Fruit fly (Drosophila melanogaster) whole organism, embryonic: Measurements from ENCODE around the gene CG14207.
A peak's percentile ranks its signal among the peaks of the same experiment; 100 is the strongest.

Experiments
- Ada2b ChIP-seq: fragments of 200-800 bp; sonication (Bioruptor generic); IDR thresholded peaks from 2 replicates; pipeline ENCODE4 v1.3.6; 2022; ENCODE audit warnings: missing biosample characterization, missing genetic modification characterization
- CG1024 ChIP-seq: fragments of 200-800 bp; sonication (Bioruptor generic); IDR thresholded peaks from 2 replicates; pipeline ENCODE4 v1.3.6; 2022; ENCODE audit warnings: missing biosample characterization, missing genetic modification characterization
- CG10366 ChIP-seq: fragments of 200-800 bp; sonication (Bioruptor generic); IDR thresholded peaks from 2 replicates; pipeline ENCODE4 v1.3.6; 2022; ENCODE audit warnings: missing biosample characterization, missing genetic modification characterization
- CG11504 ChIP-seq: fragments of 200-800 bp; sonication (Bioruptor generic); optimal IDR thresholded peaks from 3 replicates; lab custom pipeline; 2019; ENCODE audit warnings: missing biosample characterization, mild to moderate bottlenecking, missing genetic modification characterization, moderate library complexity
- CG11560 ChIP-seq: fragments of 200-800 bp; sonication (Bioruptor generic); IDR thresholded peaks from 3 replicates; pipeline ENCODE4 v1.3.6; 2022; ENCODE audit warnings: missing biosample characterization, missing genetic modification characterization
- CG1233 ChIP-seq: fragments of 200-800 bp; sonication (Bioruptor generic); optimal IDR thresholded peaks from 4 replicates; lab custom pipeline; 2018; ENCODE audit warnings: missing biosample characterization, mild to moderate bottlenecking, missing genetic modification characterization
- CG12744 ChIP-seq: fragments of 200-800 bp; sonication (Bioruptor generic); optimal IDR thresholded peaks from 2 replicates; lab custom pipeline; 2016; ENCODE audit warnings: missing biosample characterization, missing genetic modification characterization
- CG13624 ChIP-seq: fragments of 200-800 bp; sonication (Bioruptor generic); optimal IDR thresholded peaks from 2 replicates; lab custom pipeline; 2016; ENCODE audit warnings: missing biosample characterization, missing genetic modification characterization
- CG14667 ChIP-seq: fragments of 200-800 bp; sonication (Bioruptor generic); IDR thresholded peaks from 2 replicates; pipeline ENCODE4 v1.3.6; 2022; ENCODE audit warnings: missing biosample characterization, missing genetic modification characterization
- CG14965 ChIP-seq: fragments of 200-800 bp; sonication (Bioruptor generic); optimal IDR thresholded peaks from 2 replicates; lab custom pipeline; 2016; ENCODE audit warnings: missing biosample characterization, missing genetic modification characterization, borderline replicate concordance
- CG15696 ChIP-seq: fragments of 200-800 bp; sonication (Bioruptor generic); optimal IDR thresholded peaks from 2 replicates; lab custom pipeline; 2019; ENCODE audit warnings: missing biosample characterization, mild to moderate bottlenecking, missing genetic modification characterization, moderate library complexity
- CG1647 ChIP-seq: fragments of 200-800 bp; sonication (Bioruptor generic); optimal IDR thresholded peaks from 3 replicates; lab custom pipeline; 2016; ENCODE audit warnings: missing biosample characterization, missing genetic modification characterization
- CG16813 ChIP-seq: fragments of 200-800 bp; sonication (Bioruptor generic); IDR thresholded peaks from 3 replicates; pipeline ENCODE4 v1.3.6; 2022; ENCODE audit warnings: missing biosample characterization, missing genetic modification characterization; ENCODE audit not compliant: partially characterized antibody
- CG17361 ChIP-seq: fragments of 200-800 bp; sonication (Bioruptor generic); IDR thresholded peaks from 3 replicates; pipeline ENCODE4 v1.3.6; 2022; ENCODE audit warnings: missing biosample characterization, missing genetic modification characterization
- CG17385 ChIP-seq: fragments of 200-800 bp; sonication (Bioruptor generic); optimal IDR thresholded peaks from 3 replicates; lab custom pipeline; 2018; ENCODE audit warnings: missing biosample characterization, mild to moderate bottlenecking, missing genetic modification characterization
- CG17612 ChIP-seq: fragments of 200-800 bp; sonication (Bioruptor generic); IDR thresholded peaks from 2 replicates; pipeline ENCODE4 v1.3.6; 2022; ENCODE audit warnings: missing biosample characterization, missing genetic modification characterization
- CG1832 ChIP-seq: fragments of 200-800 bp; sonication (Bioruptor generic); optimal IDR thresholded peaks from 2 replicates; lab custom pipeline; 2017; ENCODE audit warnings: missing biosample characterization, mild to moderate bottlenecking, missing genetic modification characterization, inconsistent platforms
- CG18764 ChIP-seq: fragments of 200-800 bp; sonication (Bioruptor generic); optimal IDR thresholded peaks from 3 replicates; lab custom pipeline; 2016; ENCODE audit warnings: missing biosample characterization, missing genetic modification characterization
- CG30020 ChIP-seq: fragments of 200-800 bp; optimal IDR thresholded peaks from 2 replicates; lab custom pipeline; 2019; ENCODE audit warnings: missing biosample characterization, mild to moderate bottlenecking, missing genetic modification characterization, moderate library complexity
- CG6654 ChIP-seq: fragments of 200-800 bp; sonication (Bioruptor generic); optimal IDR thresholded peaks from 2 replicates; lab custom pipeline; 2017; ENCODE audit warnings: missing biosample characterization, mild to moderate bottlenecking, missing genetic modification characterization
- CG6791 ChIP-seq: fragments of 200-800 bp; sonication (Bioruptor generic); IDR thresholded peaks from 3 replicates; pipeline ENCODE4 v1.3.6; 2022; ENCODE audit warnings: missing biosample characterization, missing genetic modification characterization; ENCODE audit not compliant: partially characterized antibody
- CG8388 ChIP-seq: fragments of 200-800 bp; sonication (Bioruptor generic); optimal IDR thresholded peaks from 2 replicates; lab custom pipeline; 2019; ENCODE audit warnings: missing biosample characterization, mild to moderate bottlenecking, missing genetic modification characterization, moderate library complexity
- Dll ChIP-seq: fragments of 200-800 bp; sonication (Bioruptor generic); IDR thresholded peaks from 4 replicates; pipeline ENCODE4 v1.3.6; 2022; ENCODE audit warnings: missing biosample characterization, missing genetic modification characterization; ENCODE audit not compliant: partially characterized antibody
- Fer3 ChIP-seq: fragments of 200-800 bp; sonication (Bioruptor generic); optimal IDR thresholded peaks from 2 replicates; lab custom pipeline; 2018; ENCODE audit warnings: missing biosample characterization, mild to moderate bottlenecking, missing genetic modification characterization, moderate library complexity
- NC2β ChIP-seq: fragments of 200-800 bp; sonication (Bioruptor generic); optimal IDR thresholded peaks from 2 replicates; lab custom pipeline; 2016; ENCODE audit warnings: missing biosample characterization, missing genetic modification characterization
- NK7.1 ChIP-seq: fragments of 200-800 bp; sonication (Bioruptor generic); optimal IDR thresholded peaks from 3 replicates; lab custom pipeline; 2016; ENCODE audit warnings: missing biosample characterization, missing genetic modification characterization
- Nf-YA ChIP-seq: fragments of 200-800 bp; sonication (Bioruptor generic); IDR thresholded peaks from 2 replicates; pipeline ENCODE4 v1.3.6; 2022; ENCODE audit warnings: missing biosample characterization, missing genetic modification characterization
- Nf-YC ChIP-seq: fragments of 200-800 bp; optimal IDR thresholded peaks from 3 replicates; lab custom pipeline; 2019; ENCODE audit warnings: missing biosample characterization, mild to moderate bottlenecking, missing genetic modification characterization, moderate library complexity
- NfI ChIP-seq: fragments of 200-800 bp; sonication (Bioruptor generic); optimal IDR thresholded peaks from 3 replicates; lab custom pipeline; 2018; ENCODE audit warnings: missing biosample characterization, mild to moderate bottlenecking, missing genetic modification characterization, moderate library complexity
- Pdp1 ChIP-seq, 2 experiments: fragments of 200-800 bp; sonication (Bioruptor generic); optimal IDR thresholded peaks; 3 replicates each; lab custom pipeline; 2016; ENCODE audit warnings: missing biosample characterization in 2 of 2, missing genetic modification characterization in 2 of 2, mild to moderate bottlenecking in 1 of 2, moderate library complexity in 1 of 2
- YL-1 ChIP-seq: fragments of 200-800 bp; sonication (Bioruptor generic); optimal IDR thresholded peaks from 3 replicates; lab custom pipeline; 2017; ENCODE audit warnings: missing biosample characterization, mild to moderate bottlenecking, missing genetic modification characterization
- al ChIP-seq: fragments of 200-800 bp; sonication (Bioruptor generic); IDR thresholded peaks from 2 replicates; pipeline ENCODE4 v1.3.6; 2022; ENCODE audit warnings: missing biosample characterization, missing genetic modification characterization
- ato ChIP-seq: fragments of 200-800 bp; sonication (Bioruptor generic); IDR thresholded peaks from 2 replicates; pipeline ENCODE4 v1.3.6; 2022; ENCODE audit warnings: missing biosample characterization, missing genetic modification characterization; ENCODE audit not compliant: partially characterized antibody
- bowl ChIP-seq: fragments of 200-800 bp; sonication (Bioruptor generic); IDR thresholded peaks from 2 replicates; pipeline ENCODE4 v1.3.6; 2022; ENCODE audit warnings: missing biosample characterization, missing genetic modification characterization
- cwo ChIP-seq: fragments of 200-800 bp; sonication (Bioruptor generic); optimal IDR thresholded peaks from 3 replicates; lab custom pipeline; 2017; ENCODE audit warnings: missing biosample characterization, missing genetic modification characterization, mild to moderate bottlenecking, moderate library complexity, missing genetic modification reagents
- ewg ChIP-seq: fragments of 200-800 bp; sonication (Bioruptor generic); optimal IDR thresholded peaks from 3 replicates; lab custom pipeline; 2017; ENCODE audit warnings: mild to moderate bottlenecking, missing biosample characterization, missing genetic modification reagents, missing genetic modification characterization
- fd96Cb ChIP-seq: fragments of 200-800 bp; sonication (Bioruptor generic); optimal IDR thresholded peaks from 2 replicates; lab custom pipeline; 2018; ENCODE audit warnings: missing biosample characterization, mild to moderate bottlenecking, missing genetic modification characterization, moderate library complexity
- gcm ChIP-seq: fragments of 200-800 bp; sonication (Bioruptor generic); optimal IDR thresholded peaks from 2 replicates; lab custom pipeline; 2019; ENCODE audit warnings: missing biosample characterization, mild to moderate bottlenecking, missing genetic modification characterization, moderate library complexity
- grn ChIP-seq: fragments of 200-800 bp; sonication (Bioruptor generic); optimal IDR thresholded peaks from 3 replicates; lab custom pipeline; 2017; ENCODE audit warnings: missing biosample characterization, missing genetic modification characterization
- gsb-n ChIP-seq: fragments of 200-800 bp; sonication (Bioruptor generic); optimal IDR thresholded peaks from 3 replicates; lab custom pipeline; 2018; ENCODE audit warnings: missing biosample characterization, mild to moderate bottlenecking, missing genetic modification characterization
- ken ChIP-seq: fragments of 200-800 bp; sonication (Bioruptor generic); IDR thresholded peaks from 3 replicates; pipeline ENCODE4 v1.3.6; 2022; ENCODE audit warnings: missing biosample characterization, missing genetic modification characterization
- lola ChIP-seq, 3 experiments: fragments of >200 bp in 2 of 3; fragments of 200-800 bp in 1 of 3; sonication (Bioruptor generic) in 1 of 3; optimal IDR thresholded peaks; 2 replicates each; lab custom pipeline; 2017 to 2019; ENCODE audit warnings: missing biosample characterization in 3 of 3, missing genetic modification characterization in 3 of 3, mild to moderate bottlenecking in 1 of 3, moderate library complexity in 1 of 3
- nerfin-2 ChIP-seq: fragments of 200-800 bp; sonication (Bioruptor generic); IDR thresholded peaks from 2 replicates; pipeline ENCODE4 v1.3.6; 2022; ENCODE audit warnings: missing biosample characterization, missing genetic modification characterization; ENCODE audit not compliant: partially characterized antibody
- nom ChIP-seq: fragments of 200-800 bp; sonication (Bioruptor generic); optimal IDR thresholded peaks from 2 replicates; lab custom pipeline; 2017; ENCODE audit warnings: missing biosample characterization, missing genetic modification characterization, mild to moderate bottlenecking, moderate library complexity, missing genetic modification reagents
- peb ChIP-seq: fragments of 200-800 bp; sonication (Bioruptor generic); IDR thresholded peaks from 2 replicates; pipeline ENCODE4 v1.3.6; 2022; ENCODE audit warnings: missing biosample characterization, missing genetic modification characterization
- sob ChIP-seq: fragments of 200-800 bp; sonication (Bioruptor generic); IDR thresholded peaks from 2 replicates; pipeline ENCODE4 v1.3.6; 2022; ENCODE audit warnings: missing biosample characterization, missing genetic modification characterization
- tio ChIP-seq: fragments of 200-800 bp; sonication (Bioruptor generic); optimal IDR thresholded peaks from 2 replicates; lab custom pipeline; 2017; ENCODE audit warnings: missing biosample characterization, missing genetic modification characterization, inconsistent platforms
- zfh2 ChIP-seq: fragments of 200-800 bp; sonication (Bioruptor generic); optimal IDR thresholded peaks from 2 replicates; lab custom pipeline; 2016; ENCODE audit warnings: missing biosample characterization, missing genetic modification characterization

Gene CG14207

dm6 chrX:19651757-19652419 is 46.9 kb downstream of the CG14207 start, which contains the start of the genes Ranbp21 and Elys (continued):
- TF ChIP-seq tio (GFP tag; lab: Kevin White, UChicago) (no peak), nom (GFP tag; lab: Kevin White, UChicago) (no peak), YL-1 (peak; percentile 64), lola (GFP tag; optimal IDR thresholded peaks at IDR 0.05; lab: Kevin White, UChicago) (peak in 1 of 3 experiments; percentile 51), Nf-YA (GFP tag; lab: Robert Waterston, UW) (no peak; the same call in 1 of the 2 replicates), Fer3 (tag; lab: Kevin White, UChicago) (peak; percentile 3), fd96Cb (tag; lab: Kevin White, UChicago) (peak; percentile 14), ewg (GFP tag; lab: Kevin White, UChicago) (no peak), grn (GFP tag; lab: Kevin White, UChicago) (no peak), gsb-n (no peak), ato (no peak), nerfin-2 (no peak), ken (GFP tag; lab: Robert Waterston, UW) (peak; percentile 72; the same call in 2 of the 3 replicates), sob (GFP tag; lab: Robert Waterston, UW) (peak; percentile 41; the same call in 1 of the 2 replicates), cwo (no peak), CG18764 (GFP tag; lab: Kevin White, UChicago) (no peak), CG8388 (peak; percentile 20), zfh2 (GFP tag; lab: Kevin White, UChicago) (peak; percentile 75), CG17612 (no peak), CG1647 (GFP tag; lab: Kevin White, UChicago) (peak; percentile 42), CG1024 (GFP tag; lab: Robert Waterston, UW) (peak; percentile 31; the same call in 1 of the 2 replicates), CG17385 (no peak), CG6654 (peak; percentile 7), CG1233 (GFP tag; lab: Kevin White, UChicago) (peak; percentile 23), Pdp1 (GFP tag; optimal IDR thresholded peaks at IDR 0.05; lab: Kevin White, UChicago) (peak; percentile 44 to 61), CG15696 (tag; lab: Kevin White, UChicago) (no peak), peb (GFP tag; lab: Robert Waterston, UW) (no peak), CG6791 (GFP tag; lab: Robert Waterston, UW) (peak; percentile 6; the same call in 1 of the 3 replicates), NK7.1 (GFP tag; lab: Kevin White, UChicago) (peak; percentile 36), Dll (GFP tag; lab: Robert Waterston, UW) (peak; percentile 31; the same call in 1 of the 4 replicates), gcm (GFP tag; lab: Kevin White, UChicago) (no peak), CG13624 (GFP tag; lab: Kevin White, UChicago) (peak; percentile 59), CG12744 (GFP tag; lab: Kevin White, UChicago) (peak; percentile 21), al (GFP tag; lab: Robert Waterston, UW) (peak; percentile 49; the same call in 1 of the 2 replicates), CG10366 (peak; percentile 55), NC2β (GFP tag; lab: Kevin White, UChicago) (peak; percentile 29), NfI (GFP tag; lab: Kevin White, UChicago) (peak; percentile 27), Nf-YC (tag; lab: Kevin White, UChicago) (no peak), CG11504 (tag; lab: Kevin White, UChicago) (no peak), CG1832 (GFP tag; lab: Kevin White, UChicago) (no peak), CG14667 (peak; percentile 37; the same call in 1 of the 2 replicates), CG11560 (tag; lab: Robert Waterston, UW) (peak; percentile 37; the same call in 1 of the 3 replicates), Ada2b (GFP tag; lab: Robert Waterston, UW) (no peak), CG30020 (peak; percentile 27), CG16813 (GFP tag; lab: Robert Waterston, UW) (0 out of 3 replicates have a peak, but pooled peaks have one; percentile 56), CG17361 (no peak; the same call in 2 of the 3 replicates), bowl (no peak), CG14965 (no peak)
